Fruit fly (Drosophila melanogaster): ENCODE measurements around the gene Cht5.

DNA sequence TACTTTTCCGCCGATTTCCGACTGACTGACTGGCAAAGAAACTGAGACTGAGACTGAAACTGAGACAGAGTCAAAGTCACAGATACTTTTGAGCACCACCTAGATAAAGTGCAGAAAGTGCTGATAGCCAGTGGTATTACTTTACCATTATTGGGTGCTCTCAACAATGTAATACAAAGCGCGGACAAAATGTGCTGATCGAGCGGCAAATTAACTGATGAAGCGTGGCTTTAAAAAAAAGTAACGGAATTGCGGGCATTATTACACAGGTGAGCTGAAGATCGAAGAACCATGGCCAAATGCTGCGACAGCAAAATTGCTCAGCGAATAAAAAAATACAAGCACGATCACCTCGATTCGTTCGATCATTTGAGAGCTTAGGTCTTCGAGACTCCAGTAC lies 38.5 kb upstream of the Cht5 start:
- TF ChIP-seq pad (GFP tag; optimal IDR thresholded peaks at IDR 0.05): no peak
- peak; percentile 99 for TF ChIP-seq tj (GFP tag; optimal IDR thresholded peaks at IDR 0.05)
- TF ChIP-seq kay (GFP tag; ENCODE audit: borderline replicate concordance): no peak
- peak; percentile 48 for TF ChIP-seq ovo (GFP tag; optimal IDR thresholded peaks at IDR 0.05)
- no peak for TF ChIP-seq CG11617 (GFP tag; optimal IDR thresholded peaks at IDR 0.05)
- TF ChIP-seq CG33017 (tag; optimal IDR thresholded peaks at IDR 0.05): no peak
